Worm (Caenorhabditis elegans): ENCODE results near the gene F40G9.9.

F40G9.9 gene

ce11 chrIII:169478-169877, 2.0 kb downstream of the F40G9.9 start, which contains the start of gene F40G9.18:
Gene F40G9.18, minus strand, starts transcription at chrIII:169578.
- TF ChIP-seq ztf-1 (GFP tag; conservative IDR thresholded peaks at IDR 0.05) (no peak), elt-3 (tag; optimal IDR thresholded peaks at IDR 0.05) (no peak), Y55F3AM.14 (GFP tag; optimal IDR thresholded peaks at IDR 0.05) (no peak), mab-5 (tag; optimal IDR thresholded peaks at IDR 0.05) (no peak), nhr-237 (tag; optimal IDR thresholded peaks at IDR 0.05) (no peak), sma-9 (GFP tag; optimal IDR thresholded peaks at IDR 0.05) (no peak), sma-9 (tag; optimal IDR thresholded peaks at IDR 0.05) (no peak), lin-13 (GFP tag; optimal IDR thresholded peaks at IDR 0.05) (no peak), nhr-12 (tag; optimal IDR thresholded peaks at IDR 0.05) (no peak), dmd-4 (tag; optimal IDR thresholded peaks at IDR 0.05) (no peak), nhr-23 (tag; optimal IDR thresholded peaks at IDR 0.05) (no peak), ama-1 (optimal IDR thresholded peaks at IDR 0.05) (no peak), peb-1 (tag; optimal IDR thresholded peaks at IDR 0.05) (no peak)

- no peak for TF ChIP-seq ztf-11 (tag; optimal IDR thresholded peaks at IDR 0.05)
- TF ChIP-seq nhr-12 (tag; optimal IDR thresholded peaks at IDR 0.05) = no peak
- no peak for TF ChIP-seq ama-1 (optimal IDR thresholded peaks at IDR 0.05)
- TF ChIP-seq lsy-2 (tag; optimal IDR thresholded peaks at IDR 0.05) = no peak
These were observed 6.1 kb downstream of the F40G9.9 start, which contains the start of gene F40G9.7 for ce11 chrIII:165390-165789. Gene F40G9.7, plus strand, starts transcription at chrIII:165690.

ce11 chrIII:164775-165174, 6.7 kb downstream of the F40G9.9 start, which contains the start of gene F40G9.8:
Gene F40G9.8, minus strand, starts transcription at chrIII:164875.
- TF ChIP-seq fos-1 (tag; optimal IDR thresholded peaks at IDR 0.05) = no peak
- no peak for TF ChIP-seq nhr-11 (tag; optimal IDR thresholded peaks at IDR 0.05)
- no peak for TF ChIP-seq nhr-129 (tag; optimal IDR thresholded peaks at IDR 0.05)
- TF ChIP-seq nhr-21 (tag; optimal IDR thresholded peaks at IDR 0.05) = no peak
- TF ChIP-seq crh-2 (tag; optimal IDR thresholded peaks at IDR 0.05) = no peak
- TF ChIP-seq unc-62 (GFP tag; optimal IDR thresholded peaks at IDR 0.05) = no peak

ce11 chrIII:159665-160064, 11.9 kb downstream of the F40G9.9 start:
- TF ChIP-seq ZK546.5 (tag; optimal IDR thresholded peaks at IDR 0.05) (no peak), unc-39 (tag; optimal IDR thresholded peaks at IDR 0.05) (no peak), fos-1 (tag; optimal IDR thresholded peaks at IDR 0.05) (no peak), lin-13 (GFP tag; optimal IDR thresholded peaks at IDR 0.05) (no peak)

- TF ChIP-seq nhr-11 (tag; optimal IDR thresholded peaks at IDR 0.05) = no peak
- TF ChIP-seq mab-5 (tag; optimal IDR thresholded peaks at IDR 0.05) = no peak
- no peak for TF ChIP-seq unc-62 (GFP tag; optimal IDR thresholded peaks at IDR 0.05)
- TF ChIP-seq lin-13 (GFP tag; optimal IDR thresholded peaks at IDR 0.05) = no peak
- TF ChIP-seq R02D3.7 (tag; optimal IDR thresholded peaks at IDR 0.05) = no peak
- no peak for TF ChIP-seq ztf-11 (tag; optimal IDR thresholded peaks at IDR 0.05)
- no peak for TF ChIP-seq mdl-1 (tag; optimal IDR thresholded peaks at IDR 0.05)
- TF ChIP-seq blmp-1 (tag; optimal IDR thresholded peaks at IDR 0.05; ENCODE audit: insufficient read depth) = no peak
- no peak for TF ChIP-seq snpc-4 (tag; optimal IDR thresholded peaks at IDR 0.05)
- TF ChIP-seq ceh-82 (tag; optimal IDR thresholded peaks at IDR 0.05) = no peak
- no peak for TF ChIP-seq skn-1 (tag; optimal IDR thresholded peaks at IDR 0.05)
- no peak for TF ChIP-seq zag-1 (tag; optimal IDR thresholded peaks at IDR 0.05)
- no peak for TF ChIP-seq peb-1 (tag; optimal IDR thresholded peaks at IDR 0.05)
- no peak for TF ChIP-seq alr-1 (tag; optimal IDR thresholded peaks at IDR 0.05)
- no peak for TF ChIP-seq nhr-25 (tag; optimal IDR thresholded peaks at IDR 0.05)
- TF ChIP-seq F13H6.1 (tag; optimal IDR thresholded peaks at IDR 0.05) = no peak
These were observed 12.4 kb downstream of the F40G9.9 start for ce11 chrIII:159149-159548.

ce11 chrIII:157980-158379, 13.5 kb downstream of the F40G9.9 start:
- no peak for TF ChIP-seq nhr-25 (tag; optimal IDR thresholded peaks at IDR 0.05)
- no peak for TF ChIP-seq nhr-6 (tag; optimal IDR thresholded peaks at IDR 0.05)

Measured in whole organism, L2 larva.